Worm (Caenorhabditis elegans) whole organism, midembryonic: ENCODE results near the gene citk-2.

Experiments
- T22C8.4 ChIP-seq: fragments of 200-800 bp; sonication (Bioruptor generic); IDR thresholded peaks from 2 replicates; pipeline ENCODE4 v1.3.6; 2022; ENCODE audit warnings: missing genetic modification characterization, missing compliant biosample characterization
- flt-1 ChIP-seq: fragments of 200-800 bp; sonication (Bioruptor generic); IDR thresholded peaks from 2 replicates; pipeline ENCODE4 v1.3.6; 2022; ENCODE audit warnings: missing genetic modification characterization, missing compliant biosample characterization
- klf-2 ChIP-seq: fragments of 200-800 bp; sonication (Bioruptor generic); conservative IDR thresholded peaks from 2 replicates; pipeline ENCODE4 v1.3.6; 2022; ENCODE audit warnings: missing genetic modification reagents, missing genetic modification characterization, missing compliant biosample characterization
- med-1 ChIP-seq: sonication (generic microtip); optimal IDR thresholded peaks from 2 replicates; lab custom pipeline; 2017; ENCODE audit warnings: missing genetic modification characterization, mild to moderate bottlenecking, missing compliant biosample characterization, antibody characterized with exemption, missing genetic modification reagents; ENCODE audit not compliant: insufficient read depth

ce11 chrII:4993530-4994192 lies 5.7 kb upstream of the citk-2 start, which contains the start of the genes eif-1 and vps-24:
- TF ChIP-seq med-1 (GFP tag; lab: Kevin White, UChicago) (no peak), klf-2 (GFP tag; lab: Robert Waterston, UW) (no peak), flt-1 (GFP tag; lab: Robert Waterston, UW) (no peak), T22C8.4 (GFP tag; lab: Robert Waterston, UW) (no peak)
